Worm (Caenorhabditis elegans): Measurements from ENCODE around the gene C28G1.10.
"Not testable (repeated sequence)": the region's sequence is repeated elsewhere in the genome, so short reads cannot be mapped to it uniquely, and the experiment has no call there.

- not testable (repeated sequence) for TF ChIP-seq lin-15B (tag; optimal IDR thresholded peaks at IDR 0.05); unc-62 (GFP tag; optimal IDR thresholded peaks at IDR 0.05 in 1 of 2); unc-62 (tag; optimal IDR thresholded peaks at IDR 0.05); nhr-28 (tag; optimal IDR thresholded peaks at IDR 0.05); fos-1 (tag; optimal IDR thresholded peaks at IDR 0.05); lin-13 (GFP tag; optimal IDR thresholded peaks at IDR 0.05); gei-8 (GFP tag; optimal IDR thresholded peaks at IDR 0.05); skn-1 (tag; optimal IDR thresholded peaks at IDR 0.05); F44E2.7 (GFP tag; IDR thresholded peaks at IDR 0.05); egl-27 (tag; optimal IDR thresholded peaks at IDR 0.05); daf-8 (GFP tag; IDR thresholded peaks at IDR 0.05); ceh-82 (tag; optimal IDR thresholded peaks at IDR 0.05); F10B5.3 (tag; optimal IDR thresholded peaks at IDR 0.05)
These were observed 28.5 kb upstream of the C28G1.10 start for ce11 chrX:8818438-8818837.

Measured in whole organism, L4 larva.